Worm (Caenorhabditis elegans): ENCODE measurements around the gene Y38H6C.9.

ce11 chrV:20545742-20546141 lies 23.7 kb upstream of the Y38H6C.9 start:
- TF ChIP-seq spr-3 (GFP tag; optimal IDR thresholded peaks at IDR 0.05) (no peak), skn-1 (tag; optimal IDR thresholded peaks at IDR 0.05) (no peak), daf-12 (tag; optimal IDR thresholded peaks at IDR 0.05) (no peak), nhr-10 (tag; optimal IDR thresholded peaks at IDR 0.05) (no peak), nhr-6 (tag; optimal IDR thresholded peaks at IDR 0.05) (no peak), ama-1 (optimal IDR thresholded peaks at IDR 0.05) (no peak), aly-2 (tag; optimal IDR thresholded peaks at IDR 0.05) (no peak), unc-39 (tag; optimal IDR thresholded peaks at IDR 0.05) (no peak), mdl-1 (tag; optimal IDR thresholded peaks at IDR 0.05) (no peak), nhr-11 (tag; optimal IDR thresholded peaks at IDR 0.05) (no peak)

All from whole organism, L4 larva.